Worm (Caenorhabditis elegans) whole organism, young adult: ENCODE measurements around the gene Y51H7C.13.

Source experiments
- C17E4.6 ChIP-seq: fragments of 200-800 bp; sonication (Bioruptor generic); IDR thresholded peaks from 2 replicates; pipeline ENCODE4 v1.3.6; 2022; ENCODE audit warnings: missing genetic modification reagents, missing genetic modification characterization, missing compliant biosample characterization
- F33H1.4 ChIP-seq: fragments of 200-800 bp; sonication (Bioruptor generic); IDR thresholded peaks from 2 replicates; pipeline ENCODE4 v1.3.6; 2022; ENCODE audit warnings: missing genetic modification reagents, missing genetic modification characterization, missing compliant biosample characterization
- F37B4.10 ChIP-seq: fragments of 200-800 bp; sonication (Bioruptor generic); IDR thresholded peaks from 2 replicates; pipeline ENCODE4 v1.3.6; 2022; ENCODE audit warnings: missing genetic modification characterization, missing compliant biosample characterization
- F52B5.7 ChIP-seq: sonication (generic microtip); optimal IDR thresholded peaks from 2 replicates; lab custom pipeline; 2016; ENCODE audit warnings: mild to moderate bottlenecking, missing genetic modification characterization, missing compliant biosample characterization
- K12H6.12 ChIP-seq: fragments of 200-800 bp; sonication (Bioruptor generic); optimal IDR thresholded peaks from 2 replicates; lab custom pipeline; 2018; ENCODE audit warnings: mild to moderate bottlenecking, missing genetic modification characterization, missing compliant biosample characterization
- Y53F4B.3 ChIP-seq: fragments of 200-800 bp; sonication (Bioruptor generic); IDR thresholded peaks from 2 replicates; pipeline ENCODE4 v1.3.6; 2022; ENCODE audit warnings: missing genetic modification reagents, missing genetic modification characterization, missing compliant biosample characterization
- Y56A3A.18 ChIP-seq: fragments of 200-800 bp; sonication (Bioruptor generic); IDR thresholded peaks from 2 replicates; pipeline ENCODE4 v1.3.6; 2022; ENCODE audit warnings: missing genetic modification reagents, missing genetic modification characterization, missing compliant biosample characterization
- aptf-3 ChIP-seq: fragments of 200-800 bp; sonication (Bioruptor generic); IDR thresholded peaks from 2 replicates; pipeline ENCODE4 v1.3.6; 2022; ENCODE audit warnings: missing genetic modification characterization, missing compliant biosample characterization
- athp-1 ChIP-seq: sonication (generic microtip); optimal IDR thresholded peaks from 2 replicates; lab custom pipeline; 2017; ENCODE audit warnings: mild to moderate bottlenecking, missing genetic modification characterization, missing compliant biosample characterization
- cebp-1 ChIP-seq, 2 experiments: fragments of 200-800 bp in 1 of 2; sonication (Bioruptor generic) in 1 of 2; sonication (generic microtip) in 1 of 2; IDR thresholded peaks in 1 of 2; optimal IDR thresholded peaks in 1 of 2; 2 replicates each; pipeline versions ENCODE4 v1.3.6 to Lab custom; 2017 to 2022; ENCODE audit warnings: missing compliant biosample characterization in 2 of 2, missing genetic modification characterization in 2 of 2, mild to moderate bottlenecking in 1 of 2, missing genetic modification reagents in 1 of 2, moderate library complexity in 1 of 2
- cebp-2 ChIP-seq: fragments of 200-800 bp; sonication (Bioruptor generic); IDR thresholded peaks from 2 replicates; pipeline ENCODE4 v1.3.6; 2022; ENCODE audit warnings: missing genetic modification characterization, missing compliant biosample characterization
- ceh-58 ChIP-seq: fragments of 200-800 bp; sonication (Bioruptor generic); IDR thresholded peaks from 2 replicates; pipeline ENCODE4 v1.3.6; 2022; ENCODE audit warnings: missing genetic modification characterization, missing compliant biosample characterization
- ceh-91 ChIP-seq: fragments of 200-800 bp; sonication (Bioruptor generic); IDR thresholded peaks from 2 replicates; pipeline ENCODE4 v1.3.6; 2022; ENCODE audit warnings: missing genetic modification reagents, missing genetic modification characterization, missing compliant biosample characterization
- dox-1 ChIP-seq: fragments of 200-800 bp; sonication (Bioruptor generic); IDR thresholded peaks from 2 replicates; pipeline ENCODE4 v1.3.6; 2022; ENCODE audit warnings: missing genetic modification reagents, missing genetic modification characterization, missing compliant biosample characterization
- egl-18 ChIP-seq: fragments of 200-800 bp; sonication (Bioruptor generic); IDR thresholded peaks from 2 replicates; pipeline ENCODE4 v1.3.6; 2022; ENCODE audit warnings: missing genetic modification reagents, missing genetic modification characterization, missing compliant biosample characterization
- gei-17 ChIP-seq: fragments of 200-800 bp; sonication (Bioruptor generic); optimal IDR thresholded peaks from 2 replicates; lab custom pipeline; 2018; ENCODE audit warnings: mild to moderate bottlenecking, missing genetic modification characterization, missing compliant biosample characterization
- hlh-26 ChIP-seq: fragments of 200-800 bp; sonication (Bioruptor generic); conservative IDR thresholded peaks from 2 replicates; pipeline ENCODE4 v1.3.6; 2022; ENCODE audit warnings: missing genetic modification reagents, missing genetic modification characterization, missing compliant biosample characterization
- hrde-1 ChIP-seq: sonication (generic microtip); optimal IDR thresholded peaks from 2 replicates; lab custom pipeline; 2016; ENCODE audit warnings: missing genetic modification characterization, mild to moderate bottlenecking, missing compliant biosample characterization, moderate library complexity, missing genotype, missing genetic modification reagents, borderline replicate concordance
- let-526 ChIP-seq: fragments of 200-800 bp; sonication (Bioruptor generic); IDR thresholded peaks from 2 replicates; pipeline ENCODE4 v1.3.6; 2022; ENCODE audit warnings: missing genetic modification reagents, missing genetic modification characterization, missing compliant biosample characterization
- lin-26 ChIP-seq: fragments of 200-800 bp; sonication (Bioruptor generic); IDR thresholded peaks from 2 replicates; pipeline ENCODE4 v1.3.6; 2022; ENCODE audit warnings: missing genetic modification reagents, missing genetic modification characterization, missing compliant biosample characterization
- lin-40 ChIP-seq: sonication (generic microtip); optimal IDR thresholded peaks from 2 replicates; lab custom pipeline; 2016; ENCODE audit warnings: missing genetic modification characterization, mild to moderate bottlenecking, missing compliant biosample characterization, missing genotype, missing genetic modification reagents
- lin-54 ChIP-seq: fragments of 200-800 bp; sonication (Bioruptor generic); optimal IDR thresholded peaks from 2 replicates; lab custom pipeline; 2018; ENCODE audit warnings: mild to moderate bottlenecking, missing genetic modification characterization, missing compliant biosample characterization
- lsl-1 ChIP-seq: fragments of 200-800 bp; sonication (Bioruptor generic); optimal IDR thresholded peaks from 2 replicates; lab custom pipeline; 2018; ENCODE audit warnings: mild to moderate bottlenecking, missing genetic modification characterization, moderate library complexity, missing compliant biosample characterization
- lsy-27 ChIP-seq: sonication (generic microtip); optimal IDR thresholded peaks from 2 replicates; lab custom pipeline; 2017; ENCODE audit warnings: missing genetic modification characterization, mild to moderate bottlenecking, missing compliant biosample characterization, antibody characterized with exemption, missing genotype, borderline replicate concordance; ENCODE audit not compliant: insufficient read depth
- mcd-1 ChIP-seq: fragments of 200-800 bp; sonication (Bioruptor generic); IDR thresholded peaks from 2 replicates; pipeline ENCODE4 v1.3.6; 2022; ENCODE audit warnings: missing genetic modification reagents, missing genetic modification characterization, missing compliant biosample characterization
- pbrm-1 ChIP-seq: fragments of 200-800 bp; sonication (Bioruptor generic); IDR thresholded peaks from 2 replicates; pipeline ENCODE4 v1.3.6; 2022; ENCODE audit warnings: missing genetic modification reagents, missing genetic modification characterization, missing compliant biosample characterization
- rpc-1 ChIP-seq, 2 experiments: fragments of 150-350 bp in 1 of 2; sonication (generic microtip) in 1 of 2; optimal IDR thresholded peaks; 2 replicates each; lab custom pipeline; 2014 to 2018; ENCODE audit warnings: missing biosample characterization in 1 of 2, missing genetic modification characterization in 1 of 2, missing genetic modification reagents in 1 of 2, missing genotype in 1 of 2
- snpc-1.1 ChIP-seq: sonication (generic microtip); optimal IDR thresholded peaks from 2 replicates; lab custom pipeline; 2017; ENCODE audit warnings: missing genetic modification characterization, mild to moderate bottlenecking, missing compliant biosample characterization, antibody characterized with exemption, moderate library complexity, missing genotype, missing genetic modification reagents; ENCODE audit not compliant: insufficient read depth
- snpc-1.3 ChIP-seq: sonication (generic microtip); optimal IDR thresholded peaks from 2 replicates; lab custom pipeline; 2017; ENCODE audit warnings: missing genetic modification characterization, mild to moderate bottlenecking, missing compliant biosample characterization, antibody characterized with exemption, moderate library complexity, missing genotype, missing genetic modification reagents; ENCODE audit not compliant: insufficient read depth
- snpc-3.4 ChIP-seq: sonication (generic microtip); optimal IDR thresholded peaks from 2 replicates; lab custom pipeline; 2017; ENCODE audit warnings: missing genetic modification characterization, mild to moderate bottlenecking, missing compliant biosample characterization, antibody characterized with exemption, moderate library complexity, missing genotype, missing genetic modification reagents
- somi-1 ChIP-seq: fragments of 200-800 bp; sonication (Bioruptor generic); optimal IDR thresholded peaks from 2 replicates; lab custom pipeline; 2018; ENCODE audit warnings: mild to moderate bottlenecking, missing genetic modification characterization, missing compliant biosample characterization
- tbx-9 ChIP-seq: sonication (generic microtip); optimal IDR thresholded peaks from 2 replicates; lab custom pipeline; 2016; ENCODE audit warnings: borderline replicate concordance, missing genetic modification characterization, inconsistent platforms, missing compliant biosample characterization
- unc-130 ChIP-seq: sonication (generic microtip); optimal IDR thresholded peaks from 2 replicates; lab custom pipeline; 2016; ENCODE audit warnings: missing genetic modification reagents, missing genetic modification characterization, missing compliant biosample characterization
- zfh-2 ChIP-seq: fragments of 200-800 bp; sonication (Bioruptor generic); conservative IDR thresholded peaks from 2 replicates; pipeline ENCODE4 v1.3.6; 2022; ENCODE audit warnings: missing genetic modification reagents, missing genetic modification characterization, missing compliant biosample characterization
- ztf-3 ChIP-seq: fragments of 200-800 bp; sonication (Bioruptor generic); optimal IDR thresholded peaks from 2 replicates; lab custom pipeline; 2018; ENCODE audit warnings: mild to moderate bottlenecking, missing genetic modification characterization, missing compliant biosample characterization
- ztf-6 ChIP-seq: fragments of 200-800 bp; sonication (Bioruptor generic); IDR thresholded peaks from 2 replicates; pipeline ENCODE4 v1.3.6; 2022; ENCODE audit warnings: missing genetic modification reagents, missing genetic modification characterization, missing compliant biosample characterization

Gene Y51H7C.13

DNA sequence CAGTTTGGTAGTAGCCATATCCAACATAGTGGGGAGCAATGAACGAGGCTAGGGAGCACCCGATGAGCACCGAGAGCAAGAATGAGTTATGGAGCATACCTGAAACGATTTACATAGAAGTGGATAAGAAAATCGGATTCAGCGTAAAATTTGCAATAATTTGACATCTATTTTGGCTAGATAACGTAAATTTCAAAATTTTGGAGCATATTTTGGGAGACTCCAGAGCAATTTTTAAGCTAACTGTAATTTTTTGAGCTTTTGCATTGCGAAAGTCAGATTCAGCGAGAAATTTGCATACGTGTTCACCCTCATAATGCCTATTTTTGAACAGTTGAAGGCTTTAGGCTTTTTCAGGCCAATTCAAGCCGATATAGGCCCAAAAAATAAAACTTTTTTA is at the start of gene Y51H7C.13:
Gene Y51H7C.13 (minus strand): TSS at position 101 of the 400 bp plus-strand sequence.
- TF ChIP-seq F37B4.10 (no peak), ztf-6 (no peak), hlh-26 (GFP tag; lab: Robert Waterston, UW) (no peak), snpc-1.3 (tag; lab: Kevin White, UChicago) (no peak), cebp-2 (GFP tag; lab: Robert Waterston, UW) (no peak), egl-18 (no peak), gei-17 (no peak), Y56A3A.18 (GFP tag; lab: Robert Waterston, UW) (no peak), C17E4.6 (GFP tag; lab: Robert Waterston, UW) (no peak), snpc-3.4 (tag; lab: Kevin White, UChicago) (no peak), lin-54 (no peak), rpc-1 (optimal IDR thresholded peaks at IDR 0.05; lab: Kevin White, UChicago) (no peak), rpc-1 (tag; optimal IDR thresholded peaks at IDR 0.05; lab: Kevin White, UChicago) (no peak), unc-130 (no peak)
- TF ChIP-seq, all 124 proteins: peak for 0

DNA sequence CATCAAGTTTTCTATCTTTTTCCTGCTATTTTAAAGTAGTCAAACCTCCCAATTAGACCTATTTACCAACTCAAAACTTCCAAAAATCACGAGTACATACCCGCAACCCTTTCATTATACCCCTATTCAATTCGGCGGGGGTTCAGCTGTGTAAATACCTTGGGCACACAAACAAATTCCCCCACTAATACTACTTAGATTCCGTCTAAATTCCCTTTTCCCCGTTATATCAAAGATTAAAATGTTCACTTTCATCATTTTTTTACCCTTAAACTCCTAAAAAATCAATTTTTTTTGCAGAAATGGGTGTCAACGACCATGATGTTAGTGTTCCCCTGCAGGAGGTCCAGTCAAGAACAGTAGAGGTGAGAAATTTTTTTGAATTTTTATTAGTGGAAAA is 37.9 kb upstream of the Y51H7C.13 start, which contains the start of gene fdgt-1:
Gene fdgt-1 (plus strand): TSS at position 301 of the 400 bp plus-strand sequence.
- no peak for TF ChIP-seq athp-1 (tag; lab: Kevin White, UChicago)
- no peak for TF ChIP-seq snpc-1.1 (tag; lab: Kevin White, UChicago)

DNA sequence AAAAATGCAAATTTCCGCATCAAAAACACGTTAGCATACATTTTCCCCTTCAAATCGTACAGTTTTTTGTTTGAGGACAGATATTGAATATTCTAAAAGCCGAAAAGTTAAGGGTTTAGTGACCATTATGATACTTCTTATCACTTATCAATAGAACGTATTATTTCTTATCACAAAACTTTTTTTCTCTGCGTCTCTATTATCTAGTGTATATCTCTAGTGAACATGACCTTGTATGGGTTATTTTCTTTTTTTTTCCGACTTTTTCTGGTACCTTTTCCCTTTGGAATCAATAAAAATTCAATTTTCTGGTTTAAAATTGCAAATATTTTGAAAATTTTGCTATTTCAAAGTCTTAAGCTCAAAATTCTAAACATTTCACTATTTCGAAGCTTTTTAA is 37.3 kb upstream of the Y51H7C.13 start:
- TF ChIP-seq ceh-91 (no peak), F37B4.10 (no peak), tbx-9 (tag; lab: Kevin White, UChicago) (no peak), lsl-1 (GFP tag; lab: Kevin White, UChicago) (no peak), somi-1 (GFP tag; lab: Kevin White, UChicago) (no peak), Y53F4B.3 (GFP tag; lab: Robert Waterston, UW) (no peak), let-526 (GFP tag; lab: Robert Waterston, UW) (no peak), aptf-3 (GFP tag; lab: Robert Waterston, UW) (no peak), lin-26 (GFP tag; lab: Robert Waterston, UW) (no peak), K12H6.12 (tag; lab: Kevin White, UChicago) (no peak), hrde-1 (tag; lab: Kevin White, UChicago) (no peak), ztf-3 (no peak), F33H1.4 (no peak)

DNA sequence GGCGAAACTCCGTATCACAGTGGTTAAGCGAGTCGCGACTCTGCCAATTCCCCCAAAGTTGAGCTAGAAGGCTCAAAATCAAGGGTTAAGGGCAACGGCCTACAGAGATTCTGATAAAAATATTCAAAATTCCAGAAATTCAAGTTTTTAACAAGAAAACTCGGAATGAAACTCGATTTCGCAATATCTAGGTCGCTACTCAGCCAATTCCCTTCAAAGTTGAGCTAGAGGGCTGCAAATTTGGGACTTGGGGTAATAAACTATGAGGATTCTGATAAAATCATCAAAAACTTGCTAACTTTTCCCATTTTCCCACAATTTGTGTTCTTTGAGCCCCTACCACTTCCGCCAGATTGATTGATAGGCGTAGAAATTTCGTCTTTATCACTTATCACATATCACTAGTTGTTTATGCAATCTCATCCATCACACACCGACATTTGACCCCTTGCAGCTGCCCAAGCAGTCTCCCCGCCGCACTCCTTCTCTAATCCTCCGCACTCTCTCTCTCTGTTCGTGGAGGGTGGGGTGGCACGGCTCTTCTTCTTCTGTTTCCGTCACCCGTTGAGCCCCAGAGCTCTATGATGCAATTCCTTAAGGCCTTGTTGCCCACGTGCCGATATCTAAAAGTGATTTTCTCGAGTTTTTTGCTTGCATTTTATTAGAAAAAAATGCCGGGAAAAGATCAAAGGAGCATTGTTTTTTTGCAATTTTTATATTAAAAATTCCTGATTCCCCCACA is 35.4 kb upstream of the Y51H7C.13 start:
- TF ChIP-seq somi-1 (GFP tag; lab: Kevin White, UChicago) (peak; percentile 84), dox-1 (GFP tag; lab: Robert Waterston, UW) (0 out of 2 replicates have a peak, but pooled peaks have one; percentile 7), ceh-58 (GFP tag; lab: Robert Waterston, UW) (no peak), cebp-1 (GFP tag; IDR thresholded peaks at IDR 0.05; lab: Robert Waterston, UW) (0 out of 2 replicates have a peak, but pooled peaks have one; percentile 14), cebp-1 (tag; optimal IDR thresholded peaks at IDR 0.05; lab: Kevin White, UChicago) (peak; percentile 92), zfh-2 (peak; percentile 90), mcd-1 (GFP tag; lab: Robert Waterston, UW) (0 out of 2 replicates have a peak, but pooled peaks have one; percentile 17), lin-40 (tag; lab: Kevin White, UChicago) (peak; percentile 2), lsy-27 (no peak), K12H6.12 (tag; lab: Kevin White, UChicago) (peak; percentile 54), hlh-26 (GFP tag; lab: Robert Waterston, UW) (no peak), pbrm-1 (GFP tag; lab: Robert Waterston, UW) (no peak; the same call in 1 of the 2 replicates), F52B5.7 (tag; lab: Kevin White, UChicago) (no peak)
